Worm (Caenorhabditis elegans) whole organism, early embryonic: Measurements from ENCODE around the gene C49H3.16.

Experiments
- B0310.2 ChIP-seq: sonication (generic microtip); optimal IDR thresholded peaks from 2 replicates; lab custom pipeline; 2016; ENCODE audit warnings: mild to moderate bottlenecking, missing genetic modification characterization, missing compliant biosample characterization
- F13C5.2 ChIP-seq: sonication (generic microtip); optimal IDR thresholded peaks from 2 replicates; lab custom pipeline; 2017; ENCODE audit warnings: mild to moderate bottlenecking, missing genetic modification characterization, inconsistent platforms, missing compliant biosample characterization
- aly-1 ChIP-seq: sonication (generic microtip); optimal IDR thresholded peaks from 2 replicates; lab custom pipeline; 2016; ENCODE audit warnings: missing genetic modification characterization, missing compliant biosample characterization
- ama-1 ChIP-seq: fragments of 150-350 bp; optimal IDR thresholded peaks from 2 replicates; lab custom pipeline; 2014
- ceh-13 ChIP-seq: fragments of 200-800 bp; sonication (Bioruptor generic); optimal IDR thresholded peaks from 2 replicates; lab custom pipeline; 2018; ENCODE audit warnings: mild to moderate bottlenecking, missing genetic modification characterization, missing compliant biosample characterization
- ceh-36 ChIP-seq: sonication (generic microtip); optimal IDR thresholded peaks from 2 replicates; lab custom pipeline; 2016; ENCODE audit warnings: missing genetic modification characterization, inconsistent platforms, missing compliant biosample characterization
- ets-7 ChIP-seq: sonication (generic microtip); optimal IDR thresholded peaks from 2 replicates; lab custom pipeline; 2016; ENCODE audit warnings: missing genotype, missing genetic modification characterization, missing compliant biosample characterization
- flt-1 ChIP-seq: fragments of 200-800 bp; sonication (Bioruptor generic); IDR thresholded peaks from 2 replicates; pipeline ENCODE4 v1.3.6; 2022; ENCODE audit warnings: missing genetic modification characterization, missing compliant biosample characterization
- hmbx-1 ChIP-seq: sonication (generic microtip); optimal IDR thresholded peaks from 2 replicates; lab custom pipeline; 2016; ENCODE audit warnings: mild to moderate bottlenecking, missing genetic modification characterization, missing compliant biosample characterization
- hmg-4 ChIP-seq: fragments of 200-800 bp; sonication (Bioruptor generic); optimal IDR thresholded peaks from 2 replicates; lab custom pipeline; 2018; ENCODE audit warnings: mild to moderate bottlenecking, missing genetic modification characterization, missing compliant biosample characterization
- hnd-1 ChIP-seq: sonication (generic microtip); optimal IDR thresholded peaks from 2 replicates; lab custom pipeline; 2016; ENCODE audit warnings: missing genetic modification characterization, missing compliant biosample characterization
- pes-1 ChIP-seq: fragments of 200-800 bp; sonication (Bioruptor generic); IDR thresholded peaks from 2 replicates; pipeline ENCODE4 v1.3.6; 2022; ENCODE audit warnings: missing genetic modification reagents, missing genetic modification characterization, missing compliant biosample characterization
- scrt-1 ChIP-seq: fragments of 200-800 bp; sonication (Bioruptor generic); IDR thresholded peaks from 2 replicates; pipeline ENCODE4 v1.3.6; 2022; ENCODE audit warnings: missing genetic modification characterization, missing compliant biosample characterization
- sea-1 ChIP-seq: fragments of 200-800 bp; sonication (Bioruptor generic); conservative IDR thresholded peaks from 2 replicates; pipeline ENCODE4 v1.3.6; 2022; ENCODE audit warnings: missing genetic modification characterization, missing compliant biosample characterization
- tbx-11 ChIP-seq: fragments of 200-800 bp; sonication (Bioruptor generic); IDR thresholded peaks from 2 replicates; pipeline ENCODE4 v1.3.6; 2022; ENCODE audit warnings: missing genetic modification characterization, missing compliant biosample characterization
- tbx-37 ChIP-seq: fragments of 200-800 bp; sonication (Bioruptor generic); conservative IDR thresholded peaks from 2 replicates; pipeline ENCODE4 v1.3.6; 2022; ENCODE audit warnings: missing genetic modification reagents, missing genetic modification characterization, missing compliant biosample characterization
- tra-4 ChIP-seq: sonication (generic microtip); optimal IDR thresholded peaks from 2 replicates; lab custom pipeline; 2017; ENCODE audit warnings: missing genetic modification characterization, missing compliant biosample characterization

C49H3.16 gene

ce11 chrIV:7897443-7897842, 22.8 kb upstream of the C49H3.16 start, which contains the start of gene ilys-4:
TSS of gene ilys-4 (minus strand) at chrIV:7897543.
- TF ChIP-seq aly-1 (tag; lab: Kevin White, UChicago): no peak
- no peak for TF ChIP-seq ceh-13 (GFP tag; lab: Kevin White, UChicago)
- no peak for TF ChIP-seq ets-7
- no peak for TF ChIP-seq tbx-11 (GFP tag; lab: Robert Waterston, UW)
- TF ChIP-seq scrt-1: no peak
- TF ChIP-seq F13C5.2 (tag; lab: Kevin White, UChicago): no peak

ce11 chrIV:7897953-7898352, 22.3 kb upstream of the C49H3.16 start:
- TF ChIP-seq hmbx-1 (tag; lab: Kevin White, UChicago) (no peak), hnd-1 (tag; lab: Kevin White, UChicago) (no peak), F13C5.2 (tag; lab: Kevin White, UChicago) (no peak), ets-7 (no peak)

- TF ChIP-seq hmbx-1 (tag; lab: Kevin White, UChicago) (no peak), ceh-13 (GFP tag; lab: Kevin White, UChicago) (no peak), ceh-36 (tag; lab: Kevin White, UChicago) (no peak), tbx-11 (GFP tag; lab: Robert Waterston, UW) (no peak), sea-1 (GFP tag; lab: Robert Waterston, UW) (no peak), tbx-37 (GFP tag; lab: Robert Waterston, UW) (no peak), pes-1 (no peak), scrt-1 (no peak)
Measured at ce11 chrIV:7898489-7898888, 21.7 kb upstream of the C49H3.16 start.

ce11 chrIV:7902221-7902904, 17.9 kb upstream of the C49H3.16 start, which contains the start of gene arp-11:
TSS of gene arp-11 (minus strand) at chrIV:7902271.
- TF ChIP-seq tbx-11 (GFP tag; lab: Robert Waterston, UW): no peak
- no peak for TF ChIP-seq hmg-4 (GFP tag; lab: Kevin White, UChicago)
- no peak for TF ChIP-seq ceh-13 (GFP tag; lab: Kevin White, UChicago)
- TF ChIP-seq tra-4 (tag; lab: Kevin White, UChicago): no peak
- TF ChIP-seq ama-1: no peak
- TF ChIP-seq scrt-1: no peak
- TF ChIP-seq hmbx-1 (tag; lab: Kevin White, UChicago): no peak
- TF ChIP-seq F13C5.2 (tag; lab: Kevin White, UChicago): peak; percentile 24

ce11 chrIV:7903359-7903758, 16.9 kb upstream of the C49H3.16 start, which contains the start of gene C49H3.6:
TSS of gene C49H3.6 (plus strand) at chrIV:7903738.
- TF ChIP-seq B0310.2 (tag; lab: Kevin White, UChicago) (no peak), ets-7 (no peak), ceh-36 (tag; lab: Kevin White, UChicago) (no peak), tbx-11 (GFP tag; lab: Robert Waterston, UW) (no peak), pes-1 (no peak), flt-1 (GFP tag; lab: Robert Waterston, UW) (no peak), aly-1 (tag; lab: Kevin White, UChicago) (no peak), hmbx-1 (tag; lab: Kevin White, UChicago) (no peak), tra-4 (tag; lab: Kevin White, UChicago) (no peak), F13C5.2 (tag; lab: Kevin White, UChicago) (no peak), sea-1 (GFP tag; lab: Robert Waterston, UW) (no peak), scrt-1 (no peak), hmg-4 (GFP tag; lab: Kevin White, UChicago) (no peak), ceh-13 (GFP tag; lab: Kevin White, UChicago) (no peak), tbx-37 (GFP tag; lab: Robert Waterston, UW) (no peak), hnd-1 (tag; lab: Kevin White, UChicago) (no peak), ama-1 (no peak)

- TF ChIP-seq flt-1 (GFP tag; lab: Robert Waterston, UW) (no peak), scrt-1 (no peak), pes-1 (no peak), ceh-36 (tag; lab: Kevin White, UChicago) (no peak), tbx-37 (GFP tag; lab: Robert Waterston, UW) (no peak), ceh-13 (GFP tag; lab: Kevin White, UChicago) (no peak), ets-7 (no peak), hnd-1 (tag; lab: Kevin White, UChicago) (no peak)
Measured at ce11 chrIV:7906643-7907042, 13.6 kb upstream of the C49H3.16 start.

ce11 chrIV:7909455-7910141, 10.6 kb upstream of the C49H3.16 start:
- no peak for TF ChIP-seq ama-1
- no peak for TF ChIP-seq tra-4 (tag; lab: Kevin White, UChicago)
- peak; percentile 31 for TF ChIP-seq hmg-4 (GFP tag; lab: Kevin White, UChicago)
- no peak for TF ChIP-seq sea-1 (GFP tag; lab: Robert Waterston, UW)

ce11 chrIV:7910197-7910735, 10.0 kb upstream of the C49H3.16 start, which contains the start of the genes npp-27 and ntl-4:
TSS of gene npp-27 (minus strand) at chrIV:7910247.
TSS of gene ntl-4 (plus strand) at chrIV:7910575.
- TF ChIP-seq hnd-1 (tag; lab: Kevin White, UChicago) (no peak), tra-4 (tag; lab: Kevin White, UChicago) (no peak), flt-1 (GFP tag; lab: Robert Waterston, UW) (no peak), ceh-13 (GFP tag; lab: Kevin White, UChicago) (no peak), B0310.2 (tag; lab: Kevin White, UChicago) (no peak), F13C5.2 (tag; lab: Kevin White, UChicago) (no peak)
